Worm (Caenorhabditis elegans): ENCODE results near the gene str-103.

Gene str-103

ce11 chrV:16158391-16158790 lies 39.9 kb upstream of the str-103 start, which contains the start of gene str-99:
Gene str-99 (minus strand): TSS chrV:16158491.
- no peak for TF ChIP-seq zag-1 (tag; optimal IDR thresholded peaks at IDR 0.05)
- TF ChIP-seq nhr-10 (tag; optimal IDR thresholded peaks at IDR 0.05), result no peak

- no peak for TF ChIP-seq nhr-21 (tag; optimal IDR thresholded peaks at IDR 0.05)
These were observed 36.6 kb upstream of the str-103 start, which contains the start of gene str-97 for ce11 chrV:16155111-16155510. Gene str-97 (minus strand): TSS chrV:16155211.

ce11 chrV:16153375-16153774 lies 34.9 kb upstream of the str-103 start, which contains the start of gene str-254:
Gene str-254 (minus strand): TSS chrV:16153475.
- no peak for TF ChIP-seq aly-2 (tag; optimal IDR thresholded peaks at IDR 0.05)
- no peak for TF ChIP-seq nhr-21 (tag; optimal IDR thresholded peaks at IDR 0.05)
- no peak for TF ChIP-seq ceh-82 (tag; optimal IDR thresholded peaks at IDR 0.05)
- no peak for TF ChIP-seq nhr-129 (tag; optimal IDR thresholded peaks at IDR 0.05)
- TF ChIP-seq fos-1 (tag; optimal IDR thresholded peaks at IDR 0.05), result no peak
- no peak for TF ChIP-seq Y55F3AM.14 (GFP tag; optimal IDR thresholded peaks at IDR 0.05)
- TF ChIP-seq ztf-1 (GFP tag; conservative IDR thresholded peaks at IDR 0.05), result no peak
- TF ChIP-seq nhr-12 (tag; optimal IDR thresholded peaks at IDR 0.05), result no peak

ce11 chrV:16148805-16149204 lies 30.3 kb upstream of the str-103 start, which contains the start of gene F10A3.4:
Gene F10A3.4 (plus strand): TSS chrV:16149105.
- TF ChIP-seq aly-2 (tag; optimal IDR thresholded peaks at IDR 0.05), result no peak
- TF ChIP-seq zag-1 (tag; optimal IDR thresholded peaks at IDR 0.05), result no peak
- no peak for TF ChIP-seq lin-11 (tag; optimal IDR thresholded peaks at IDR 0.05)
- no peak for TF ChIP-seq elt-3 (tag; optimal IDR thresholded peaks at IDR 0.05)

ce11 chrV:16145009-16145408 lies 26.5 kb upstream of the str-103 start:
- TF ChIP-seq unc-55 (GFP tag; optimal IDR thresholded peaks at IDR 0.05) (no peak), ztf-11 (tag; optimal IDR thresholded peaks at IDR 0.05) (no peak), Y55F3AM.14 (GFP tag; optimal IDR thresholded peaks at IDR 0.05) (no peak), sem-4 (tag; optimal IDR thresholded peaks at IDR 0.05) (no peak), fos-1 (tag; optimal IDR thresholded peaks at IDR 0.05) (no peak), ceh-82 (tag; optimal IDR thresholded peaks at IDR 0.05) (no peak), ztf-1 (GFP tag; conservative IDR thresholded peaks at IDR 0.05) (no peak), sma-3 (GFP tag; optimal IDR thresholded peaks at IDR 0.05) (no peak), gmeb-1 (tag; optimal IDR thresholded peaks at IDR 0.05) (no peak), nhr-6 (tag; optimal IDR thresholded peaks at IDR 0.05) (no peak), lsy-2 (tag; optimal IDR thresholded peaks at IDR 0.05) (no peak), nhr-10 (tag; optimal IDR thresholded peaks at IDR 0.05) (no peak), lin-39 (tag; optimal IDR thresholded peaks at IDR 0.05) (no peak), zag-1 (tag; optimal IDR thresholded peaks at IDR 0.05) (no peak), nhr-77 (tag; optimal IDR thresholded peaks at IDR 0.05) (no peak), nhr-21 (tag; optimal IDR thresholded peaks at IDR 0.05) (no peak), mdl-1 (tag; optimal IDR thresholded peaks at IDR 0.05) (no peak), alr-1 (tag; optimal IDR thresholded peaks at IDR 0.05) (no peak), elt-1 (tag; optimal IDR thresholded peaks at IDR 0.05) (no peak), nhr-12 (tag; optimal IDR thresholded peaks at IDR 0.05) (no peak)

- TF ChIP-seq unc-55 (GFP tag; optimal IDR thresholded peaks at IDR 0.05), result no peak
- peak; percentile 17 for TF ChIP-seq sma-9 (GFP tag; optimal IDR thresholded peaks at IDR 0.05)
- TF ChIP-seq sma-9 (tag; optimal IDR thresholded peaks at IDR 0.05), result no peak
- TF ChIP-seq unc-39 (tag; optimal IDR thresholded peaks at IDR 0.05), result no peak
- TF ChIP-seq elt-3 (tag; optimal IDR thresholded peaks at IDR 0.05), result no peak
- no peak for TF ChIP-seq lin-13 (GFP tag; optimal IDR thresholded peaks at IDR 0.05)
- TF ChIP-seq mab-5 (tag; optimal IDR thresholded peaks at IDR 0.05), result no peak
- TF ChIP-seq mdl-1 (tag; optimal IDR thresholded peaks at IDR 0.05), result no peak
- TF ChIP-seq Y55F3AM.14 (GFP tag; optimal IDR thresholded peaks at IDR 0.05), result no peak
- no peak for TF ChIP-seq lin-39 (tag; optimal IDR thresholded peaks at IDR 0.05)
- peak; percentile 77 for TF ChIP-seq fos-1 (tag; optimal IDR thresholded peaks at IDR 0.05)
- TF ChIP-seq nhr-23 (tag; optimal IDR thresholded peaks at IDR 0.05), result no peak
- TF ChIP-seq skn-1 (tag; optimal IDR thresholded peaks at IDR 0.05), result no peak
These were observed 24.6 kb upstream of the str-103 start, which contains the start of gene fbxa-88 for ce11 chrV:16143066-16143581. Gene fbxa-88 (minus strand): TSS chrV:16143116.
